Fruit fly (Drosophila melanogaster) whole organism: ENCODE results near the gene CG15283.

ENCODE experiments used
- CG8478 ChIP-seq: fragments of >200 bp; optimal IDR thresholded peaks from 2 replicates; lab custom pipeline; 2018; ENCODE audit warnings: inconsistent platforms
- Dll ChIP-seq: fragments of >200 bp; optimal IDR thresholded peaks from 2 replicates; lab custom pipeline; 2017
- EcR ChIP-seq, 2 experiments: fragments of >200 bp; optimal IDR thresholded peaks; 2 replicates each; lab custom pipeline; 2017; ENCODE audit warnings: missing biosample characterization in 2 of 2, missing genetic modification characterization in 2 of 2, missing genetic modification reagents in 2 of 2
- pan ChIP-seq: fragments of >200 bp; optimal IDR thresholded peaks from 2 replicates; lab custom pipeline; 2017
- psq ChIP-seq: fragments of >200 bp; optimal IDR thresholded peaks from 2 replicates; lab custom pipeline; 2017
- usp ChIP-seq: fragments of >200 bp; optimal IDR thresholded peaks from 2 replicates; lab custom pipeline; 2017; ENCODE audit warnings: missing biosample characterization, missing genetic modification characterization, mixed read lengths

CG15283 gene

DNA sequence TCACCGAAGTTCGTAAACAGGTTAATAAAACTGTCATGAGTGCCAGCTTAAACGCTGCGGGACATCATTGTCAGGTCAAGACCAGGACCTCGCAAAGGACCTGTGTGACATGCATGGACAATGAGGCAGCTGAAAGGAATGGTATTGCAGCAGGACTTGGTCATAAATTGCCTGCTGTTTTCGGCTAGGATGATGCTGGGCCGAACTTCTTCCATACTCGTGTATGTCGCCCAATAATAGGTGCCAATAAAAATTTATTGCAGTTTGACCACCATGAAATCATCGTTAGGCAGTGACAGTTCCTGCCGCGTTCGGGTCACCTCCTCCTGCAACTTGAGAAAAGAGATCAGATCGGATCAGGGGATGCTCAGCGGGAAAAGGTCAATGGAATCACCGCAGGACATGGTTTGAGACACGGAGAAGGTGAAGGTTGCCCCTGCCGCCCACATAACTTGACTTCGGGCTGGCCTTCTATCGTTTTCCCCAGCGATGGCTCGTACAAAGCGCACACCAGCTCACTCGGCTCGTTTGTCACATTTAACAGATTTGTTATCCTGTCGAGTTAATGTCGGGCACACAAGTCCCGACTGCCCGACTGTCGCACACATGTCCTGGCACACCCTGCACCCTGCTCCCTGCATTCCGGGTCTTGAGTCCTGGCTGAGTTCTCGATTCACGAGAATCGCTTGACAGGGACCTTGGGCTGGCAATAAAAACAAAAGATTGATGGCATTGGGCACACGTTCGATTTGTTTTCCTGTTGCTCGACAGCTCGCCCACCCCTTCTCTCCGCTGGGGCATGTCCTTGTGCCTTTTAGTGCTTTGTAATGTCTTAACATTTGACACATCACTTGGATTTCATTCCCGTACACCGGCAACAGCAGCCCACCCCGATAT is 4.9 kb downstream of the CG15283 start:
- no peak for TF ChIP-seq EcR (GFP tag; optimal IDR thresholded peaks at IDR 0.05; lab: Kevin White, UChicago)
- no peak for TF ChIP-seq Dll (lab: Kevin White, UChicago)
- TF ChIP-seq psq = no peak
- no peak for TF ChIP-seq CG8478 (lab: Kevin White, UChicago)
- TF ChIP-seq usp = no peak

DNA sequence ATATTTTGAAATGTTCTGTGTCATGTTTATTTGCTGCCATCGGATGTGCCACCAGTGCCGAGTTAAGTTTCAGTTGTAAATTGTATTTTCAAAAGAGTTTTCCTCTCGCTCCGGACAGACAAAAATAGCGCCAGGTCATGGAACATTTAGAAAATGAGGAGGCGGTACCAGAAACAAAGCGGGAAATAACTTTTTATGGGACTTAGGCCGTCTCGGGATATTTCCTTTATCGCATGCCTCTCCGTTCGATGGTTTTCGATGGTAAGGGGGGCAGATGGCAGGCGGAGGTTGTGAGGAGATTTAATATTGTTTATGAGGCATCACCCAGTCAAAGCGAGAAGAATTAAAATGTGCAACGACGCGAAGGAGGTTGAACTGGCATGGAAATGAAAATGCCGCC is 5.9 kb downstream of the CG15283 start:
- no peak for TF ChIP-seq pan
- TF ChIP-seq psq = no peak
- no peak for TF ChIP-seq usp
- no peak for TF ChIP-seq EcR (GFP tag; optimal IDR thresholded peaks at IDR 0.05; lab: Kevin White, UChicago)
- no peak for TF ChIP-seq Dll (lab: Kevin White, UChicago)
- TF ChIP-seq CG8478 (lab: Kevin White, UChicago) = no peak

DNA sequence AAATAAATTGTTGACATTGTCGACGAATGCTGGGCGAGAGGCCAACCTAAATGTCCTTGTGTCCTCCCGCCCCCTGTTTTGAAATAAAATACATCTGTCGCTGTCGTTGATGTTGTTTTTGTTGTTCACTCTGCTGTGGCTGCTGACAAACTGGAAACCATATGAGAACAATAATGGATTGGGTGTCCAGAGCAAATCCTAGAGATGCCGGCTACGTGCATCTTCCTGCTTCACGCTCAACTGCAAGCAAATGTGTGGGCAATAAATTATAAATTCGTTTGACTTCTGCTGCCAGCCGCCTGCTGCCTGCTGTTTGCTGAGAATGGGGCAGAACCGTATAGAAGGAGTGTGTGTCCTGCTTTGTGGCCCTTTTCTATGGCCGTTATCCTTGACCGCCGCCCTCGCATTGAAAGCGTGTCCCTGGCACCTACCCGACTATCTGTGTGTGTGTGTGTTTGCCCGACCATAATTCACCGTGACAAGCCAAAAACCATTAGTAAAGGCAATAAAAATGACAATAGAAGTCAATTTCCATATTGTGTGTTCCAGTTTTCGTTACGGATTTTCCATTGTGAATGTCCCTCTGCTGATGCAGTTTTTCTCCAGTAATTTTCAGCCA is 6.9 kb downstream of the CG15283 start:
- TF ChIP-seq EcR (GFP tag; optimal IDR thresholded peaks at IDR 0.05; lab: Kevin White, UChicago) (no peak), psq (no peak), usp (no peak), CG8478 (lab: Kevin White, UChicago) (no peak), pan (no peak), Dll (lab: Kevin White, UChicago) (no peak)

DNA sequence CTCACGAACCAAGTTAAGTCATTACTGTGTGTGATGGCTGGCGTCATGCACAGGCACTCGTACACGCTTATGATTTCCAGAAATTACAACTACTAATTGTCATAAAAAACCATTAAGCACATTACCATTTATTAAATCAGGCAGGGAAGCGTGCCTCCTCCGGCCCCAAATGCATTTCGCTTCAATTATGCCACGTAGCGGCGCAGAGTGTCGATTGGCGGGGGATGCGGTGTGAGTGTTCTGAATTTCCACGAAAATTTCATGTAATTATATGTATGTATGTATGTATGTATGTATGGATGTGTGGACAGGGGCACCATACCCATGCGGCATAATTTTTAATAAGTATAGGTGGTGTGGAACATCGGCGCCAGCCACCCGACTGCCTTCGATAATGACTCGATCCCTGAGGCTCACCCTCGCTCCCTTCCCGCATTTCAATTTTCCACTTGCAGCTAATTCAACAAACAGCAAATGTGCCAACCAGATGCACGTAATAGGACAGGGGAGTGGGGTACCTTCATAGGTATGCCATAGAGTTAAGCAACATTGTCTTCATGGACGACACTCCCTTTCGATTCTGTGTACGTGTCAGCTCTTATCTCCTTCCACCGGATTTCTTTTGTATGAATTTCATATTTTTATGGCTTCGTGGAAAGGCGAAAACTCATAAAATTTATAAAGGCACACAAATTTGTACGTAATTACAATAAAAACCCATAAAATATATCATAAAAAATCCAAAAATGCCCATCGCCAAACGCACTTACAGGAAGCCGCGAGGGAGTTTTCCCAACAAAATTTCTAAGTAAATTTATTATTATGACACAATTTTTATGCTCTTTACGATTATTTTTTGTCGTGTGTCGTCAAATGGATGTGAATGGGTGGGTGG is 8.3 kb downstream of the CG15283 start:
- TF ChIP-seq CG8478 (lab: Kevin White, UChicago) = no peak
- no peak for TF ChIP-seq Dll (lab: Kevin White, UChicago)
- TF ChIP-seq psq = no peak
- no peak for TF ChIP-seq usp
- no peak for TF ChIP-seq pan
- TF ChIP-seq EcR (GFP tag; optimal IDR thresholded peaks at IDR 0.05; lab: Kevin White, UChicago) = no peak

DNA sequence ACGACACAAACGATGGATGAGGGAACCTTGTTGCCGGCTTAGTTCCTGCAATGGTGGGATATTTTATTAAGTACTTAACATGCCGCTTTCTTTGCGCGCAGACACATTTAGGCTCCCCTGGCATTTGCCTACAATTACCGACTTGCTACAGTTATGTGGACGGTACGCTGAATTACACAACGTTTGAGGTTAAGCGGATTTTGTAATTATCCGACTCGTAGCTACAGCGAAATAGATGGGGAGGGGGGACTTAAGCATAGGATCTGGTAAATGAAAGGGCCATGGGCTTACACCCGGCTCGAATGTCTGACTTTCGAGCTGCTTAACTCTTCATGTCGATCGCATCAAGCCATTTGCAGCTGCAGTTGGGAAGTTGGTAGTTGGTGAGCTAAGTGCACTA is 9.4 kb downstream of the CG15283 start:
- no peak for TF ChIP-seq psq
- TF ChIP-seq Dll (lab: Kevin White, UChicago) = no peak
- no peak for TF ChIP-seq EcR (GFP tag; optimal IDR thresholded peaks at IDR 0.05; lab: Kevin White, UChicago)
- TF ChIP-seq CG8478 (lab: Kevin White, UChicago) = no peak

DNA sequence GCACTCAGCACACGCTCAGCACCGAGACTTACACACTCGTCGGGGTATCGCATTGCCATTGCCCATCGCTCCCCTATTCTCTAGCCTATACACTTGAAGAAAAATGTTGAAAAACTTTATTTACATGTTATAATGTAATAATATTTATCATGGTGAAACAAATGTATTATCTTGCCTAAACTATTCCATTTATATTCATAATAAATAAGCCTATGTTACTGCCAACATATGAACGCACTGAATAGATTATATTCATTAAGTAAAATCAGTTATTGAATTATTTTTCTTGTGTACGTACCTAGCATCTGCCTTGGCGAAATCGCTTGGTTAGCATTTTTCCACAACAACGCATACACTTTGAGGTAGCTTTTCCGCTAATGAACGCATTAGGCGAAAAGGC is 9.8 kb downstream of the CG15283 start:
- TF ChIP-seq CG8478 (lab: Kevin White, UChicago) (no peak), EcR (GFP tag; optimal IDR thresholded peaks at IDR 0.05; lab: Kevin White, UChicago) (no peak), pan (no peak), usp (no peak), Dll (lab: Kevin White, UChicago) (no peak), psq (no peak)

DNA sequence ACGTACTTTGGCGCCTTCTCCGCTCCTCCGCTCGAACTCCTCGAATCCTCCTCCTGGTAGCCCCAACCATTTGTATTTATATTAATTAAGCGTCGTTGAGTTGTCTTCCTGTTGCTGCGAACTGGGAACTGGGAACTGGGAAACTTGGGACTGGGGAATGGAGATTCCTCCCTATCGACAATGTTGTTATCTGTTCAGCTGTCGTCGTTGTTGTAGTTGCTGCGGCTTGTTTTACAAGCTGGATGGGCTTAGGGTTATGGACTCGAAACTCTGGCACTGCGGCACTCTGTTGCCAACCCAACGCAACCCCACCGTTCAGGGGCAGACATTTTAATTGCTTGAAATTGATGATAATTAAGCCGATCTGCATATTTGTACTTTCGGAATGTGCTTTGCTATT is 11.9 kb downstream of the CG15283 start:
- TF ChIP-seq usp = no peak
- no peak for TF ChIP-seq CG8478 (lab: Kevin White, UChicago)
- no peak for TF ChIP-seq psq
- TF ChIP-seq pan = no peak
- TF ChIP-seq EcR (GFP tag; optimal IDR thresholded peaks at IDR 0.05; lab: Kevin White, UChicago) = no peak
- no peak for TF ChIP-seq Dll (lab: Kevin White, UChicago)

DNA sequence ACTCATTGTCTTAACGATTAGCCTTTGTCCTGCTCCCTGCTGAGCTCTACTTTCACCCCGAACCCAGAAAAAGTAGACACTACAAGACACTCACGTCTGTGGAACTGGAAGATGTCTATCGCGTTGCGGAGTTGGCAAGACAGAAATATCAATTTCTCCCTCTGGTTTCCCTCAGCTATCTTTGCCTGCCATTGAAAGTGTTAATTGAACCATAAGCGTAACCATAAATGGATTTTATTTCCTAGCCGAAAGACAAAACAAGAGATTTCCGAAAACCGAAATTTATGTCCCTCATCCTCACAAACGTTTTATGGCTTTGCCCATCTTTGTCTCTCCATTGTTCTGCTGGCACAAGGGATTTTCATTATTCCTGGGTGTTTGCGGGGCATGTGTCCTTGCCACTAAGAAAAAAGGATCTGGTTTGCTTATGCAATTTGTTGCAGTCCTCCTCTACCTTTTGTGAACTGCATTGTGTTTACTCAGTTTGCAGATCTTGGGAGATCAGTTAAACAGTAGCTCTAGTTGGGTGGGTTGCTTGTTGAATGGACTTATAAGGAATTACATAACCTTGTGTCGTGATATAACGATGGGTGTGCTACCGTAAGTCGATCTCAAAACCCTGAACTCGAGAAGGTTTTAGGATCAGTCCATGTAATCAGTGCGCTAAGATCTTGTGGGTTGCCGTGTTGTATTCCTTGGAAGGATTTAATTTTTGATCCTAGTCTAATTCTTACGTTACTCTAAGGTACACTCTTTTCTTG is 14.7 kb downstream of the CG15283 start:
- no peak for TF ChIP-seq psq
- TF ChIP-seq CG8478 (lab: Kevin White, UChicago) = no peak
- TF ChIP-seq Dll (lab: Kevin White, UChicago) = no peak
- no peak for TF ChIP-seq pan
- TF ChIP-seq usp = no peak
- TF ChIP-seq EcR (GFP tag; optimal IDR thresholded peaks at IDR 0.05; lab: Kevin White, UChicago) = no peak

DNA sequence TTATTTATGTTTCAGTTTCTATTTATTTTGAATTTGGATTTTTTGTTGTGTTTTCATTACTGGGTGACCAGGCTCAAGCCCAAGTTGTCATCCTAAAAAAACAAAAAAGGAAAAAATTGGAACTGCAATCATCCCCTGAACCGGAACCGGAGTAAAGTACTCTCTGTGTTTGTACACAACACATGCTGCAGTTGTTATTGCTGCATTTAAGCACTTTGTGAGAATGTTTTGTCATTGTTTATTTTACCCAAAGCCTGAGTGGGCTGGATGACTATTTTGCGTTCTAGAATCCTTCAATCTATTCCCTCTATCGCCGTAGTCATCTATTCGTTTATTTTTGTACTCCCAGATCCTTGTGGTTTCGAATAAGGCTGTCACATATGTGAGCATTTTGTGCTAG is 16.2 kb downstream of the CG15283 start:
- no peak for TF ChIP-seq psq
- TF ChIP-seq EcR (GFP tag; optimal IDR thresholded peaks at IDR 0.05; lab: Kevin White, UChicago) = no peak
- TF ChIP-seq CG8478 (lab: Kevin White, UChicago) = no peak
- no peak for TF ChIP-seq usp
- no peak for TF ChIP-seq pan
- no peak for TF ChIP-seq Dll (lab: Kevin White, UChicago)

DNA sequence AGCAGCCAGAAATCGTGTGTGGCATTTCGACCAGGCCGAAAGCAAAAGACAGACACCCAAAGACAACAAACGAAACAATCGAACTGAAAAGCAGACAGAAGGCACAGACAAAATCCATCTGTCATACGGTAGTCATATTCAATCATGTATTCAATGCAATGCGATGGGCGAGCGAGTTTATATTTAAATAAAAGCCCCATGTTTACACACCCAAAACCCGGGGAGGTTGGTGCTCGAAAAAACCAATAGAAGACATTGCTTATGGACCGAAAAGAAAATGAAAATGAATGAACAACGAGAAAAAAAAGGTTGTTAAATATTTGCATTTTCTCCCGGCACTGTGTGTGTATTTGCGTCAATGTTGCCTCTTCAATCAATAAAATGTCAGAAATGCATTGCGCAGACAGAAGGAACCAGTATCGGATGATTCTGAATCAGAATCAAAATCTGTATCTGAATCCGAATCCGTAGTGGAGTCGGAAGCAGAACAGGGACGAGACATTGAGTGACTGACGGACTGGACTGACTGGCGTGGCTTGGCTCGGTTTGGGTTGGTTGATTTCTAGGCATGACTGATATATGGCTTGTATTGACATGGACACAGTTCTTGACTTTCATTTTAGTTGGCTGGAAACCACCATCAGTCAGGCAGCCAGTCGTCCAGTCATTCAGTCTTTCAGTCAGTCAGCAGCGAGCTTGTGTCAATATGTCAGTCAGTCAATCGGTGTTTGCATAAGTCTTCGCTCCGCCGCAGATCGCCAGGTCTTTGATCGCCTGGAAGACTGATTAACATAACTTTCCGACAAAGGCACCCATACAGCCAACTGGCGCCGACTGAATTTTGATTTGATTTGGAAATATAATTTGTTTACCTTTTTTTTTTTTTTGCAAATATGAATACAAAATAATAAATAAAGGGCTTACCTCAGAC is 18.0 kb downstream of the CG15283 start:
- TF ChIP-seq usp = no peak
- TF ChIP-seq CG8478 (lab: Kevin White, UChicago) = no peak
- no peak for TF ChIP-seq pan
- TF ChIP-seq EcR (GFP tag; optimal IDR thresholded peaks at IDR 0.05; lab: Kevin White, UChicago) = no peak
- TF ChIP-seq Dll (lab: Kevin White, UChicago) = no peak
- TF ChIP-seq psq = no peak
